Worm (Caenorhabditis elegans): ENCODE results near the gene srv-15.

srv-15 gene

DNA sequence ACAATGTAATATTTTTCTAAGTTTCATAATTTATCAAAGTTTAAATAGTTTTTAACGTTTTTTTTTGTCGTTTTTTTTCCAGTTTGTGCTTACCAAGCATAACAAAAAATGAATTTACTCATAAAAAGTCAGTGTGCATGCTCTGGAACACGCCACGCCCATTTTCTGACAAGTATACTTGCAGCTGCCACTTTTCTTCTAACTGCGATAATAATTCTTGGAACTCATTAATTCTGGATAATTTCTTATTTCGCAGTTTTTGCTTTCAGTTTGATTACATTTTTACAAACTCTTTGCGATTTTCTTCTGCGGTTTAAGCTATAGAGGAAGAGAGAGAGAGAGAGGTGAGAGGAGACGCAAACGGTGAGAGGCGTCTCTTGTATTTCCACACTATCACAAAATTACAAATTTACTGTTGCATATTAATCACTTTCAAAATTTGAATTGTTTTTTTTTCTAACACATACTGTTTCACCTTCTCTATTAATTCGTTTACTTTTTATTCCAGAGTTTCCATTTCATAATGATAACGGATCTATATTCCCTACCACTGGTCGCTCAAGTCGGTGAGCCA lies at the start of gene srv-15:
TSS of gene srv-15 (plus strand) at position 524 of the 574 bp plus-strand sequence.
- TF ChIP-seq dao-5 (tag; optimal IDR thresholded peaks at IDR 0.05) (no peak), him-1 (tag; optimal IDR thresholded peaks at IDR 0.05) (no peak), W03F9.2 (tag; optimal IDR thresholded peaks at IDR 0.05) (no peak)

DNA sequence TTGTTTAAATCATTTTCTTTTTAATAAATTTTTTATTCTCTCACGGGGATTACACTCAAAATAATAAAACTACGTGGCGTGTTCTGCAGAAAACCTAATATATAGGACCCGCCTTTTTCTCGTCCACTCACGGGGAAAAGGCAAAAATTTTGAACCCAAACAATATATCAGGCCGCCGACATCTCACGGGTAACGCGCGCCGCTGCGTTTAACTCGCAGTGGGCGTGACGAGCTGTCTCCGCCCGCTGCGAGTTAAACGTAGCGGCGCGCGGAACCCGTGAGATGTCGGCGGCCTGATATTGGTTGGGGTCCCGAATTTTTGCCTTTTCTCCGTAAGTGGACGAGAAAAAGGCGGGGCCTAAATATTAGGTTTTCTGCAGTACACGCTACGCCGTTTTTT lies 44.9 kb upstream of the srv-15 start:
- TF ChIP-seq W03F9.2 (tag; optimal IDR thresholded peaks at IDR 0.05): no peak
- no peak for TF ChIP-seq him-1 (tag; optimal IDR thresholded peaks at IDR 0.05)
- no peak for TF ChIP-seq dao-5 (tag; optimal IDR thresholded peaks at IDR 0.05)

DNA sequence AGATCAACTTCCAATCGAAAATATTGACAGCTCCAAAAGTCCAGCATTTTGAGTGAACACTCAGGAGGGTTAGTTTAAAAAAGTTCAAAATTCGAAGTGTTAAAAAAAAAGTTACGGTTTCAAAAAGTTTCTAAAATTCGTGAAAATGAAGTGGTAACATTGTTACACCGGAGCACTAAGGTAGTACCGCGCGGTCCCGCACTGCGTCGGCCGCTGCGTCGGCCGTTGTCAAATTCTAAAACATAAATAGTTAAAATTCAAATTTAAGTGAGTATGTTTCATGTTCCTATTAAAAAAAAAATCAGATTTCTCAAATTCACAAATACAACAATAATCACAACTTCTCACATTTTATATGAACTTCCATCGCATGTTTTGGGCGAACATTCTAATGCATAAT lies 38.1 kb upstream of the srv-15 start:
- TF ChIP-seq dao-5 (tag; optimal IDR thresholded peaks at IDR 0.05) (no peak), him-1 (tag; optimal IDR thresholded peaks at IDR 0.05) (no peak), W03F9.2 (tag; optimal IDR thresholded peaks at IDR 0.05) (no peak)

DNA sequence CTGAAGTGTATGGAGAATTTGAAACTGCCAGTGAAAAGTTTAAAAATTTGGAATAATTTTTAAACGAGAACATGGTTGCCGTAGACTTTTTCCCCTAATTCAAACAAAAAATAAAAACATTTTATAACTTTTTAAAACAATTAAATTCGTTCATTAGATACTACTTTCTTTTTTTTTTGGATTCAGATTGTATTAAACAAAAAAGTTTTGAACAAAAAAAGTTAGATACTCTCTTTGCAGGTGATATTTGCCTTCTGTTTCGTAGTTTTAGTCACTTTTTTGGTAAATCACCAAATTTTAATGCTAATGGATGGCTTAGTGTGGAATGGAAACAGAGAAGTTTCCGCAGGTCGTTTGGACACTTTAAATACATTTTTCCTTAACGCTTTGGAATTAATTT lies 36.0 kb upstream of the srv-15 start, which contains the start of gene Y105C5B.1:
TSS of gene Y105C5B.1 (plus strand) at position 301 of the 400 bp plus-strand sequence.
- no peak for TF ChIP-seq W03F9.2 (tag; optimal IDR thresholded peaks at IDR 0.05)
- TF ChIP-seq him-1 (tag; optimal IDR thresholded peaks at IDR 0.05): no peak
- TF ChIP-seq dao-5 (tag; optimal IDR thresholded peaks at IDR 0.05): no peak

DNA sequence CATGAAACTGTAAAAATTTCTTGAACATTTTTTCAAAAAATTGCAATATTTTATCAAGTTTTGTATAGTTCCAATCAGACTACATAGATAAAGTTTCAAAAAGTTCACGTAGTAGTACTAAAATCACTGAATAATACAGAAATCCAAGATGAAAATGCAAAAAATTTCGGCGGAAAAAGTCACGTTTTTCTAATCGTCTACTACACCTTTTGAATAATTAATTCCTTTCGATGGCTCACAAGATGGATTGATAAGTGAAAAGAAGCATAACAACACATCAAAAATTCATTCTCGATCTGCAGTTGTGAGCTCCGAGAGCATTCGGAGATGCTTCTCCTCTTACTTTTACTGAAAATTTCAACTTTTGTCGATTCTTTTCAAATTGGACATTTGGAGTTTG lies 33.7 kb upstream of the srv-15 start, which contains the start of gene gcy-25:
TSS of gene gcy-25 (plus strand) at position 301 of the 400 bp plus-strand sequence.
- TF ChIP-seq him-1 (tag; optimal IDR thresholded peaks at IDR 0.05) (no peak), W03F9.2 (tag; optimal IDR thresholded peaks at IDR 0.05) (no peak), dao-5 (tag; optimal IDR thresholded peaks at IDR 0.05) (no peak)

DNA sequence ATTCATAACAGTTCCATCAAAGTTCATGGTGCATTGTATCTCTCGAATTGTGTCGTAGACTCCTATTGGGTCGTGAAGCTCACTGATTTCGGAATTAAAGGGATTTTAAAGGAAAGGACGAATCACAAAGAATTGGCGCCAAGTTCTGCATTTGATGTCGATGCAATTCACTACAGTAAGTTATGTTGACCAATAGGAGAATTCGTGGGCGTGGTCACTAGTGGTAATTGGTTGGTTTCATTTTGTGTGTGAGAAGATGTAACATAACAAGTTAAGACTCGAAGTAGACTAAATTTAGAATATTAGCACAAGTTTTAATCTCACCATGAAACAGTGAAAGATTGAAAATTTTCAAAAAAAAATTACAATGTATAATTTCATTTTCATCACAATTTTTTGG lies 28.1 kb upstream of the srv-15 start:
- TF ChIP-seq him-1 (tag; optimal IDR thresholded peaks at IDR 0.05) (no peak), W03F9.2 (tag; optimal IDR thresholded peaks at IDR 0.05) (no peak), dao-5 (tag; optimal IDR thresholded peaks at IDR 0.05) (no peak)

DNA sequence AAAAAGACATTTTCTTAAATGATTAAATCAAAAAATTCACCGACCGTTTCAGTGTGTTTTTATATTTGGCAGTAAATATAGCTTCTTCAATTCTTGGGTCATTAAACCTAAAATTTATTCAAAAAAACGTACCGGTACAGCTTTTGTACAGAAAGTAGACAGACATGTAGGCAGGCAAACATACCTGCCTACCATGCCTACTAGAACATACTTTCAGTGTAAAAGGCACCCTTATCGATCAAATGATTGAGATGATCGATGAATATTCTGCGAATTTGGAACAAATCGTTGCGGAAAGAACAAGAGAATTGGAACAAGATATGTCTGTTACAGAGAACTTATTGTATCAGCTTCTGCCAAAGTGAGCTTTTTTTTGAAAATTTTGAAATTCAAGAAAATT lies 26.3 kb upstream of the srv-15 start:
- TF ChIP-seq dao-5 (tag; optimal IDR thresholded peaks at IDR 0.05) (no peak), W03F9.2 (tag; optimal IDR thresholded peaks at IDR 0.05) (no peak), him-1 (tag; optimal IDR thresholded peaks at IDR 0.05) (no peak)

DNA sequence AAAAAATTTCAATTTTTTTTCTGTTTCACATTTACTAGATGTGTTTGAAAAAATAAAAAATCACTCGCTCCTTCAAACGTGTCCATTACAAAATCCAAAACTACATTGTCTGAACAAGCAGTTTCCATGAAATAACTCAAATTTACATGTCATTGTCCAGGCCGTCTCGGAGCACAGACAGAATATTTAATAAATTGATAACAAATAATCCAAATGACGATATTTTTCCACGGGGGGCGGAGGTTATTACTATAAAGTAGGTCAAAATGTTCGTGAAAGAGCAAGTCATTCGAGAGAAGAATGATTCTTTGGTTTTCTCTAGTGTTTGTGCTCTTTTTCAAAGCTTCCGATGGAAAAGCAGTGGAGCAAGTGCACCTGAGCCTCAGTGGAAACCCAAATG lies 22.5 kb upstream of the srv-15 start, which contains the start of gene Y105C5B.3:
TSS of gene Y105C5B.3 (plus strand) at position 301 of the 400 bp plus-strand sequence.
- TF ChIP-seq him-1 (tag; optimal IDR thresholded peaks at IDR 0.05) (no peak), dao-5 (tag; optimal IDR thresholded peaks at IDR 0.05) (no peak), W03F9.2 (tag; optimal IDR thresholded peaks at IDR 0.05) (no peak)

DNA sequence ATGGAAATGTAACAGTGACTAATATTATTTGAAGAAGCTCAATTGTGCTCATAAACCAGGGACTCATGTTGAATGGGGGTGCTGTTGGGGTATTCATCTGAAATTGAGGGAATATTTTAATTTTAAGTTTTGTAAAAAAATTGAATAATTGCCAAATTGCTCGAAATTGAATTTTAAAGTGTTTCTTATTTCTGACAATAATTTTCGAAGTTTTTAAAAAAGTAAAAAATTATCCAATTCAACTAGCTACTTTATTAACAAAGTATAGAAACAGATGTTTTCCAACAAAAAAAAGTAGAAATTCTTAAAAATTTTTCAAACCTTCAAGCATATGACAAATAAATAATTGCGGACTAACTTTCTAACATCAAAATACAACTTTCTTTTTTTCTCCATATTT lies 12.2 kb upstream of the srv-15 start, which contains the start of gene srv-14:
TSS of gene srv-14 (minus strand) at position 101 of the 400 bp plus-strand sequence.
- no peak for TF ChIP-seq dao-5 (tag; optimal IDR thresholded peaks at IDR 0.05)
- TF ChIP-seq him-1 (tag; optimal IDR thresholded peaks at IDR 0.05): no peak
- no peak for TF ChIP-seq W03F9.2 (tag; optimal IDR thresholded peaks at IDR 0.05)

DNA sequence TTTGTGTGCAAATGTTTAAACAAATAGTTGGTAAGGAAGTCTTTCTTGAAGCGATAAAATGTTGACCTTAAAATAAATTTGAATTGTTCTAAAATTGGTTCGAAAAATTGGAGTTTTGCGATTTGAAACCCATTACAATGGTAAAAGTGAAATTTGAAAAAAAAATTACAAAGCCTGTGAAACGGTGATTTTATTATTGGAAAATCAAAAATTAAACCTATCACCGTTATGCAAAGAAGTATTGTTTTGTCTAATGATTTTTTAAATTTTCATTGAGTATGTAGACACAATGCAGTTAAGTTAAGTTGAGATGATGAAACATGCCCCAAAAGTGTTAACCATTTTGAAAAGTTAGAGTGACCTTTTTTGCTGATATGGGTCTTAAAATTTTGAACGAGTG lies 11.6 kb upstream of the srv-15 start:
- TF ChIP-seq him-1 (tag; optimal IDR thresholded peaks at IDR 0.05): no peak
- no peak for TF ChIP-seq dao-5 (tag; optimal IDR thresholded peaks at IDR 0.05)
- TF ChIP-seq W03F9.2 (tag; optimal IDR thresholded peaks at IDR 0.05): no peak

DNA sequence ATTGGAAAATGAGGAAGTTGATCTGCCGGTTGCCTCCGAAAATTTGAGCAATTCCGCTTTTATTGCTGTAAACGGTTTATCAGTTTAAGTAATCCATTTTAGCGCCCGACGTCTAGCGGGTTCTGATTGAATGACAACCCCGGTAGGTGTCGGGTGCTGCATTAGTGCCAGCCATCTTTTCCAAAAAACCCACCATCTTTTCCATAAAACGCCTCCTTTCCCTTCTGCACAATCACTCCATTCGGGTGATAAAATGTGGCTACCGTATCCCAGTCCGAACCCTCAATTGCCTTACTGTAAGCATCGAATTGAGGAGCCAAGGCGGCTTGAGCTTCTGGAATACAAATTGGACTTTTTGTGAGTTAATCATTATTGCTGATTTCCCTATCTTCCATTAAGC lies 6.2 kb upstream of the srv-15 start:
- TF ChIP-seq W03F9.2 (tag; optimal IDR thresholded peaks at IDR 0.05): no peak
- no peak for TF ChIP-seq him-1 (tag; optimal IDR thresholded peaks at IDR 0.05)
- no peak for TF ChIP-seq dao-5 (tag; optimal IDR thresholded peaks at IDR 0.05)

DNA sequence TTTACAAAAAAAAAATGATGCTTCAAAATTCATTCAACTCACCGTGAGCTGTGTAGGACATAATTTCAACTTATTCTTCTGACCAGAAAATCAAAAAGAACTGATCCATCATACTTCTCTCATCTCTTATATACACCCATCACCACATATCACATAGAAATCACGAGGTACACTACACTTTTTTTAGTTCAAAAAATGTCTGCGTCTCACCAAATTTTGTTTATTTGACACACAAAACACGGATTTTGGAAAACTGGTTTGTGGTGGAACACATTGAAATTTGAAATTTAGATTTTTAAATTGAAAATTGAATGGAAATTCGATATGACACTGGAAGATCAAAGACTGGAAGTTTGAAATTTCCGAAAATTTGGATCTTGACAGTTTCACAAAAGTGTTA lies 5.3 kb upstream of the srv-15 start, which contains the start of gene Y105C5B.5:
TSS of gene Y105C5B.5 (minus strand) at position 103 of the 400 bp plus-strand sequence.
- no peak for TF ChIP-seq W03F9.2 (tag; optimal IDR thresholded peaks at IDR 0.05)
- no peak for TF ChIP-seq dao-5 (tag; optimal IDR thresholded peaks at IDR 0.05)
- no peak for TF ChIP-seq him-1 (tag; optimal IDR thresholded peaks at IDR 0.05)

DNA sequence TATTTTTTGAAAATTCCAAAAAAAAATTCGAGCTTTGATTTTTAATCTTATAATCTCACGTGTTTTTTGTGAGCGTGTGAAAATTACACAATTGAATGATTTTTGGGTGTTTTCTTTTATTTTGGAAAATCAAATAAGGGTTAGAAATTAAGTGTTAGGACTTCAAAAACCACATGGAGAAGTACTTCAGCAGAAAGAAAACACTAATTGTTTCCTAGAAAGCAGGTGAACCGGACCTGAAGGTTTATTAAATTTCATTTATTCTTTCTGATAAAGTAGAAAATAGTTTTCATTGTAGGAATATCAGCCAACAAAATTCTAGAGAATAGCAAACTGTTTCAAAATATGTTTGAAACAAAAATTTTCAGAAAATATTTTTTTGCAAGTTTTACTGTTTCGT lies 1.9 kb downstream of the srv-15 start:
- TF ChIP-seq W03F9.2 (tag; optimal IDR thresholded peaks at IDR 0.05): no peak
- no peak for TF ChIP-seq him-1 (tag; optimal IDR thresholded peaks at IDR 0.05)
- TF ChIP-seq dao-5 (tag; optimal IDR thresholded peaks at IDR 0.05): no peak

DNA sequence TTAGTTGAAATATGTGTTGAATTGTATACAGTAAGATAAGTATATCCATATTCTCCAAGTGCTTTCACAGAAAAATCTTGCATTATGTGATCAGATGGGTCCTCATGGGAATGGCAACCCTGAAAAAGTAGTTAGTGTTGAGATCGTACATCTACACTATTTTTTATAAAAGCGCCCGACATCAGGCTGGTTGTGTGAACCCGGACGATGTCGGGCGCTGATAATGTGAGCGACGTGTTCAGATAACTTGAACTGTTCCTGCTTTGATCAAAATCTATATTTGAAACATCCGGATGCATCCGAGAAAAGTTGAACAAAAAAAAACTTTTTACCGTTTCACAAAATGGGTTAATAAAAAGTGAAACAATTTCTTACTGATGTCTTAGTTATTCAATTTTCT lies 8.7 kb downstream of the srv-15 start:
- TF ChIP-seq W03F9.2 (tag; optimal IDR thresholded peaks at IDR 0.05) (no peak), him-1 (tag; optimal IDR thresholded peaks at IDR 0.05) (no peak)

DNA sequence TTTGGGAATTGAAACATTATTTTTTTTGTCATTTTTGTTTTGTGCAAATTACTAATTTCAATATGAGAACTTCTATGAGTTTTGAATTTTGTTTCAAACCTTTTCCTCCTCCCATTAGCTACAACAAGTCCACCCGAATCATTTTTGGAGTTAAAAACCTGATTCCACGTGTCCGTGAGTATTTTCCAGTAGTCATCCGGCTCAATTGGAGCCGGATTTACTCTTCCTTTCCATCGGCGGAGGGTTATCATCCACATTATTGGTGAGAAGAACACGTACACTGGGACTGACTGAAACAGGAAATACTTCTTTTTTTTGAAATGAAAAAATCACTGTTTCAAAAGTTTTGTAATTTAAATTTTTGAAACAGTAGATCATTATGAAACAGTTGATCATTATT lies 16.6 kb downstream of the srv-15 start:
- no peak for TF ChIP-seq him-1 (tag; optimal IDR thresholded peaks at IDR 0.05)
- no peak for TF ChIP-seq dao-5 (tag; optimal IDR thresholded peaks at IDR 0.05)
- TF ChIP-seq W03F9.2 (tag; optimal IDR thresholded peaks at IDR 0.05): no peak

All from whole organism, L4/young adult.